Fruit fly (Drosophila melanogaster): Measurements from ENCODE around the gene Ssu72.
A peak's percentile ranks its signal among the peaks of the same experiment; 100 is the strongest.

Gene Ssu72

DNA sequence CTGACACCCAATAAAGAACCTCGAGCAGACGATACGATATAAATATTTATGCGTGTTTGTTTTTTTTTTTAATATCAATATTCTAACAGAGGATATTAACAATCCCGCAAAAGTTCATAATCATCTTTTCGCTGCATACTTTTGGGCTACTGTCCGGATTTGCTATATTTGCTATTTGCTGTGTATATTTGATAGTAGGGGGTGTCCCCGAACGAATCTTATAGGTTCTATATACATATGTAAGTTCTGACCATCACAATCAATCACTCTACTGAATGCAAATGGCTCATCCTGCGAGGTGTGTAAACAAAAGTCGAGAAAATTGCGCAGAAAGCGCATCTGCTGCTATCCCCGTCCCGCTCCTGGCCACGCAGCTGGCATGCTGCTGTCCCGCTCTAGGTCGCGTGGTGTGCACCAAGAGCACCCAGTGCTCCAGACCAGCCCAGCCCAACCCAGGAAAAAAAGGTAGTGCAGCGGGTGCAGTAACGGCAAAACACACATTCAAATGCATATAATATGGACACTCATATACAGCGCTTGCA lies 23.6 kb upstream of the Ssu72 start:
- TF ChIP-seq D1 (tag; optimal IDR thresholded peaks at IDR 0.05) (no peak), CG8159 (tag; optimal IDR thresholded peaks at IDR 0.05) (no peak), CG4496 (GFP tag; IDR thresholded peaks at IDR 0.05) (peak; percentile 31; the same call in 1 of the 3 replicates), CG17806 (tag; optimal IDR thresholded peaks at IDR 0.05) (no peak), Pif1A (GFP tag; optimal IDR thresholded peaks at IDR 0.05) (no peak), EcR (GFP tag; optimal IDR thresholded peaks at IDR 0.05) (no peak), Snoo (tag; optimal IDR thresholded peaks at IDR 0.05) (no peak)

DNA sequence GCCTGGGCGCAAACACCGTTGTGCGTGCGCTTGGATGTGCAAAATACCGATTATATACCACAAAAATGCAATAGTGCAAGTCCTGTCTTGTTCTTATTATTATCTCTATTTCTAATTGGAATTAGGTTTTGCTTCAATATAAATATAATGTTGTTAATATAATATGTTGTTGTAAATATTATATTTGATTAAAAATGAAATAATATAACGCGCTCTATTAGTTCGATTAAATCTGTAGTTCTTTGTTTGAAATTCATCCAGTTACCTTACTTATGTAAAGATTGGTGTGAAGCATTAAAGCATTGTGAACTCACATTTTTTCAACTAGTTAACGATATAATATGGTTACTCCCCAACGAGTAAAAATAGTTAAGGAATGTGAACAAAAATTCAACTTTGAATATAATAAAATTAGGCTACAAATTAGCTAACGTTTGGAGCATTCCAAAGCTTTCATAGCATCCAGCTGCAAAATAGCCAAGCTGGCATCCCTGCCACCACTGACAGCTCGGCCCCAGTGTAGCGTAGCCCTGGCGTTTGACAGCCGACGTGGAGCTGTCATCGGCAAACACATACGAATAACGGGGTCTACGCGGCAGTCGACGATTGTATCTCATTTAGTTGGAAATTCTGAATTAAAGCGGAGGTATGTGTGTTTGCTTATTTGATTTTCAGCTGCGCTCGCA lies 21.4 kb upstream of the Ssu72 start, which contains the start of the genes CG12237 and Sec61gamma:
TSS of gene CG12237 (minus strand) at position 51 of the 686 bp plus-strand sequence.
TSS of gene Sec61gamma (plus strand) at position 509 of the 686 bp plus-strand sequence.
- peak; percentile 42; the same call in 1 of the 2 replicates for TF ChIP-seq Ets98B (GFP tag; IDR thresholded peaks at IDR 0.05)
- TF ChIP-seq Snoo (tag; optimal IDR thresholded peaks at IDR 0.05) = peak; percentile 13
- TF ChIP-seq CG34367 (tag; optimal IDR thresholded peaks at IDR 0.05) = peak; percentile 0
- TF ChIP-seq rn (GFP tag; IDR thresholded peaks at IDR 0.05) = no peak
- no peak for TF ChIP-seq D1 (tag; optimal IDR thresholded peaks at IDR 0.05)
- TF ChIP-seq EcR (GFP tag; optimal IDR thresholded peaks at IDR 0.05) = no peak
- TF ChIP-seq gl (tag; optimal IDR thresholded peaks at IDR 0.05) = no peak
- no peak for TF ChIP-seq CG13204 (GFP tag; optimal IDR thresholded peaks at IDR 0.05)
- no peak for TF ChIP-seq fd96Ca (GFP tag; IDR thresholded peaks at IDR 0.05)
- no peak for TF ChIP-seq CG15710 (tag; optimal IDR thresholded peaks at IDR 0.05)
- TF ChIP-seq CG17806 (tag; optimal IDR thresholded peaks at IDR 0.05) = no peak

- TF ChIP-seq CG15710 (tag; optimal IDR thresholded peaks at IDR 0.05) (no peak), CG9948 (tag; optimal IDR thresholded peaks at IDR 0.05) (peak; percentile 3), Ets98B (GFP tag; IDR thresholded peaks at IDR 0.05) (0 out of 2 replicates have a peak, but pooled peaks have one; percentile 23)
Measured at dm6 chrX:19645873-19646541, 18.4 kb upstream of the Ssu72 start, which contains the start of gene Arp10. Gene Arp10, minus strand, starts transcription at chrX:19646176.

dm6 chrX:19651757-19652419 lies 12.5 kb upstream of the Ssu72 start, which contains the start of the genes Ranbp21 and Elys:
Gene Ranbp21, minus strand, starts transcription at chrX:19652269.
Gene Elys, plus strand, starts transcription at chrX:19652305.
- TF ChIP-seq CG4496 (GFP tag; IDR thresholded peaks at IDR 0.05) (peak; percentile 67), fd96Ca (GFP tag; IDR thresholded peaks at IDR 0.05) (peak; percentile 57; the same call in 2 of the 3 replicates), CG15710 (tag; optimal IDR thresholded peaks at IDR 0.05) (peak; percentile 39), Pif1A (GFP tag; optimal IDR thresholded peaks at IDR 0.05) (no peak), CG17806 (tag; optimal IDR thresholded peaks at IDR 0.05) (no peak), Pif1B (GFP tag; optimal IDR thresholded peaks at IDR 0.05) (no peak), CG32121 (GFP tag; IDR thresholded peaks at IDR 0.05) (no peak)

dm6 chrX:19662583-19663195 lies 1.7 kb upstream of the Ssu72 start:
- TF ChIP-seq CG13204 (GFP tag; optimal IDR thresholded peaks at IDR 0.05) = peak; percentile 27
- TF ChIP-seq CG17806 (tag; optimal IDR thresholded peaks at IDR 0.05) = no peak
- TF ChIP-seq EcR (GFP tag; optimal IDR thresholded peaks at IDR 0.05) = peak; percentile 41
- TF ChIP-seq fd96Ca (GFP tag; IDR thresholded peaks at IDR 0.05) = peak; percentile 45; the same call in 1 of the 3 replicates
- TF ChIP-seq CG4496 (GFP tag; IDR thresholded peaks at IDR 0.05) = peak; percentile 61
- TF ChIP-seq CG9948 (tag; optimal IDR thresholded peaks at IDR 0.05) = no peak
- peak; percentile 48; the same call in 1 of the 2 replicates for TF ChIP-seq CG32121 (GFP tag; IDR thresholded peaks at IDR 0.05)
- peak; percentile 42; the same call in 1 of the 2 replicates for TF ChIP-seq Ets98B (GFP tag; IDR thresholded peaks at IDR 0.05)
- TF ChIP-seq CG8301 (tag; optimal IDR thresholded peaks at IDR 0.05) = no peak

- TF ChIP-seq D1 (tag; optimal IDR thresholded peaks at IDR 0.05) = no peak
- TF ChIP-seq CG32121 (GFP tag; IDR thresholded peaks at IDR 0.05) = no peak
- TF ChIP-seq CG13204 (GFP tag; optimal IDR thresholded peaks at IDR 0.05) = peak; percentile 25
- no peak for TF ChIP-seq fd96Ca (GFP tag; IDR thresholded peaks at IDR 0.05)
- peak; percentile 51 for TF ChIP-seq Pif1B (GFP tag; optimal IDR thresholded peaks at IDR 0.05)
- peak; percentile 72 for TF ChIP-seq CG8159 (tag; optimal IDR thresholded peaks at IDR 0.05)
- peak; percentile 52 for TF ChIP-seq CG8301 (tag; optimal IDR thresholded peaks at IDR 0.05)
- TF ChIP-seq CG10348 (GFP tag; IDR thresholded peaks at IDR 0.05) = no peak
- TF ChIP-seq Snoo (tag; optimal IDR thresholded peaks at IDR 0.05) = peak; percentile 53
- TF ChIP-seq EcR (GFP tag; optimal IDR thresholded peaks at IDR 0.05) = peak; percentile 72
- TF ChIP-seq CG17806 (tag; optimal IDR thresholded peaks at IDR 0.05) = peak; percentile 15
- TF ChIP-seq CG15710 (tag; optimal IDR thresholded peaks at IDR 0.05) = peak; percentile 54
- TF ChIP-seq CG34367 (tag; optimal IDR thresholded peaks at IDR 0.05) = peak; percentile 22
- TF ChIP-seq CG9948 (tag; optimal IDR thresholded peaks at IDR 0.05) = peak; percentile 48
- peak; percentile 16 for TF ChIP-seq Pif1A (GFP tag; optimal IDR thresholded peaks at IDR 0.05)
Measured at dm6 chrX:19663196-19663858, 1.0 kb upstream of the Ssu72 start.
